Worm (Caenorhabditis elegans) whole organism, L1 larva: ENCODE data around the gene C06E1.11.
A peak's percentile ranks its signal among the peaks of the same experiment; 100 is the strongest.

Experiments used
- C04F5.9 ChIP-seq: sonication (generic microtip); optimal IDR thresholded peaks from 2 replicates; lab custom pipeline; 2016; ENCODE audit warnings: missing genetic modification characterization, missing compliant biosample characterization
- C16A3.4 ChIP-seq: fragments of 150-350 bp; optimal IDR thresholded peaks from 2 replicates; lab custom pipeline; 2014; ENCODE audit warnings: missing biosample characterization, missing genetic modification characterization
- F16B12.6 ChIP-seq: fragments of 150-350 bp; optimal IDR thresholded peaks from 2 replicates; lab custom pipeline; 2014; ENCODE audit warnings: missing biosample characterization, missing genetic modification characterization
- aha-1 ChIP-seq: fragments of 150-350 bp; optimal IDR thresholded peaks from 2 replicates; lab custom pipeline; 2014; ENCODE audit warnings: missing biosample characterization, missing genetic modification characterization
- alr-1 ChIP-seq: fragments of 200-800 bp; sonication (Bioruptor generic); optimal IDR thresholded peaks from 2 replicates; lab custom pipeline; 2018; ENCODE audit warnings: borderline replicate concordance, mild to moderate bottlenecking, missing genetic modification characterization, missing compliant biosample characterization
- aly-2 ChIP-seq: fragments of 150-350 bp; optimal IDR thresholded peaks from 2 replicates; lab custom pipeline; 2014; ENCODE audit warnings: missing biosample characterization, missing genetic modification characterization
- ceh-63 ChIP-seq: fragments of 200-800 bp; sonication (Bioruptor generic); optimal IDR thresholded peaks from 2 replicates; lab custom pipeline; 2018; ENCODE audit warnings: mild to moderate bottlenecking, missing genetic modification characterization, missing compliant biosample characterization
- ceh-8 ChIP-seq: fragments of 200-800 bp; sonication (Bioruptor generic); optimal IDR thresholded peaks from 2 replicates; lab custom pipeline; 2018; ENCODE audit warnings: mild to moderate bottlenecking, missing genetic modification characterization, moderate library complexity, missing compliant biosample characterization
- ceh-82 ChIP-seq, 3 experiments: fragments of 150-350 bp in 1 of 3; sonication (generic microtip) in 2 of 3; optimal IDR thresholded peaks; 2 replicates each; lab custom pipeline; 2014 to 2017; ENCODE audit warnings: missing biosample characterization in 3 of 3, missing genetic modification characterization in 3 of 3
- ceh-90 ChIP-seq: sonication (generic microtip); optimal IDR thresholded peaks from 2 replicates; lab custom pipeline; 2016; ENCODE audit warnings: missing genetic modification characterization, missing compliant biosample characterization
- ces-1 ChIP-seq: fragments of 150-350 bp; optimal IDR thresholded peaks from 2 replicates; lab custom pipeline; 2014; ENCODE audit warnings: missing biosample characterization, missing genetic modification reagents, missing genetic modification characterization
- dsc-1 ChIP-seq: sonication (generic microtip); optimal IDR thresholded peaks from 2 replicates; lab custom pipeline; 2016; ENCODE audit warnings: mild to moderate bottlenecking, missing genetic modification characterization, missing compliant biosample characterization
- efl-1 ChIP-seq, 4 experiments: fragments of 150-350 bp; optimal IDR thresholded peaks in 3 of 4; peaks in 1 of 4; 1 replicate in 1 of 4; 2 replicates in 3 of 4; lab custom pipeline; 2014; ENCODE audit warnings: missing biosample characterization in 2 of 4, missing genetic modification characterization in 2 of 4, missing genetic modification reagents in 2 of 4
- efl-3 ChIP-seq: fragments of 200-800 bp; sonication (Bioruptor generic); optimal IDR thresholded peaks from 2 replicates; lab custom pipeline; 2018; ENCODE audit warnings: mild to moderate bottlenecking, missing genetic modification characterization, missing compliant biosample characterization
- elt-2 ChIP-seq: sonication (generic microtip); optimal IDR thresholded peaks from 2 replicates; lab custom pipeline; 2016; ENCODE audit warnings: missing genetic modification characterization, mild to moderate bottlenecking, inconsistent platforms, missing compliant biosample characterization, missing genetic modification reagents
- ets-5 ChIP-seq: fragments of 200-800 bp; sonication (Bioruptor generic); IDR thresholded peaks from 2 replicates; pipeline ENCODE4 v1.3.6; 2022; ENCODE audit warnings: missing genetic modification characterization, missing compliant biosample characterization
- fkh-4 ChIP-seq: sonication (generic microtip); optimal IDR thresholded peaks from 2 replicates; lab custom pipeline; 2016; ENCODE audit warnings: missing compliant biosample characterization, missing genetic modification characterization, borderline replicate concordance
- fos-1 ChIP-seq: fragments of 150-350 bp; optimal IDR thresholded peaks from 2 replicates; lab custom pipeline; 2014; ENCODE audit warnings: missing biosample characterization, missing genetic modification characterization
- hlh-17 ChIP-seq: fragments of 200-800 bp; sonication (Bioruptor generic); optimal IDR thresholded peaks from 2 replicates; lab custom pipeline; 2018; ENCODE audit warnings: missing genetic modification characterization, mild to moderate bottlenecking, missing compliant biosample characterization, moderate library complexity, borderline replicate concordance
- hpl-2 ChIP-seq: fragments of 150-350 bp; optimal IDR thresholded peaks from 2 replicates; lab custom pipeline; 2014; ENCODE audit warnings: missing biosample characterization, missing genetic modification reagents, missing genetic modification characterization
- irx-1 ChIP-seq: sonication (generic microtip); optimal IDR thresholded peaks from 2 replicates; lab custom pipeline; 2016; ENCODE audit warnings: missing genetic modification characterization, missing compliant biosample characterization
- isw-1 ChIP-seq: fragments of 200-800 bp; sonication (Bioruptor generic); IDR thresholded peaks from 2 replicates; pipeline ENCODE4 v1.3.6; 2022; ENCODE audit warnings: missing genetic modification characterization, missing compliant biosample characterization
- lin-14 ChIP-seq: fragments of 200-800 bp; sonication (Bioruptor generic); optimal IDR thresholded peaks from 2 replicates; lab custom pipeline; 2018; ENCODE audit warnings: mild to moderate bottlenecking, missing genetic modification characterization, moderate library complexity, missing compliant biosample characterization
- lin-15B ChIP-seq: fragments of 150-350 bp; sonication (generic microtip); optimal IDR thresholded peaks from 3 replicates; lab custom pipeline; 2014; ENCODE audit warnings: missing biosample characterization, missing genetic modification characterization
- lin-35 ChIP-seq, 2 experiments: fragments of 150-350 bp; optimal IDR thresholded peaks; 2 replicates each; lab custom pipeline; 2014; ENCODE audit warnings: missing biosample characterization in 2 of 2, missing genetic modification characterization in 2 of 2, missing genetic modification reagents in 2 of 2
- lin-39 ChIP-seq: fragments of 150-350 bp; optimal IDR thresholded peaks from 2 replicates; lab custom pipeline; 2014; ENCODE audit warnings: missing biosample characterization, missing genetic modification reagents, missing genetic modification characterization
- lir-3 ChIP-seq: sonication (generic microtip); optimal IDR thresholded peaks from 2 replicates; lab custom pipeline; 2016; ENCODE audit warnings: mild to moderate bottlenecking, missing genetic modification characterization, moderate library complexity, missing compliant biosample characterization; ENCODE audit not compliant: poor library complexity
- mab-9 ChIP-seq: fragments of 200-800 bp; sonication (Bioruptor generic); IDR thresholded peaks from 2 replicates; pipeline ENCODE4 v1.3.6; 2022; ENCODE audit warnings: missing genetic modification reagents, missing genetic modification characterization, missing compliant biosample characterization
- mdl-1 ChIP-seq, 2 experiments: fragments of 150-350 bp; optimal IDR thresholded peaks; 2 replicates each; lab custom pipeline; 2014 to 2017; ENCODE audit warnings: missing biosample characterization in 2 of 2, missing genetic modification characterization in 2 of 2, inconsistent platforms in 1 of 2
- nhr-11 ChIP-seq: fragments of 150-350 bp; optimal IDR thresholded peaks from 2 replicates; lab custom pipeline; 2014; ENCODE audit warnings: missing biosample characterization, missing genetic modification characterization
- nhr-12 ChIP-seq: sonication (generic microtip); optimal IDR thresholded peaks from 2 replicates; lab custom pipeline; 2017; ENCODE audit warnings: missing biosample characterization, missing genetic modification characterization
- nhr-19 ChIP-seq: fragments of 200-800 bp; sonication (Bioruptor generic); conservative IDR thresholded peaks from 2 replicates; pipeline ENCODE4 v1.3.6; 2022; ENCODE audit warnings: missing genetic modification characterization, missing compliant biosample characterization
- nhr-20 ChIP-seq: sonication (generic microtip); optimal IDR thresholded peaks from 2 replicates; lab custom pipeline; 2016; ENCODE audit warnings: mild to moderate bottlenecking, missing genetic modification characterization, missing compliant biosample characterization
- nhr-47 ChIP-seq: sonication (generic microtip); optimal IDR thresholded peaks from 2 replicates; lab custom pipeline; 2016; ENCODE audit warnings: mild to moderate bottlenecking, missing genetic modification characterization, moderate library complexity, missing compliant biosample characterization
- nhr-71 ChIP-seq: sonication (generic microtip); optimal IDR thresholded peaks from 2 replicates; lab custom pipeline; 2016; ENCODE audit warnings: mild to moderate bottlenecking, missing genetic modification characterization, moderate library complexity, missing compliant biosample characterization
- nhr-77 ChIP-seq: fragments of 150-350 bp; optimal IDR thresholded peaks from 2 replicates; lab custom pipeline; 2014; ENCODE audit warnings: missing biosample characterization, missing genetic modification characterization
- nhr-85 ChIP-seq: sonication (generic microtip); peaks from one replicate; lab custom pipeline; 2016; ENCODE audit warnings: missing genetic modification characterization, inconsistent platforms, missing compliant biosample characterization
- nhr-90 ChIP-seq: sonication (generic microtip); optimal IDR thresholded peaks from 2 replicates; lab custom pipeline; 2016; ENCODE audit warnings: mild to moderate bottlenecking, missing genetic modification characterization, missing compliant biosample characterization; ENCODE audit not compliant: poor library complexity
- pqm-1 ChIP-seq: sonication (generic microtip); optimal IDR thresholded peaks from 3 replicates; lab custom pipeline; 2017; ENCODE audit warnings: missing biosample characterization, missing genetic modification characterization
- rnt-1 ChIP-seq: sonication (generic microtip); optimal IDR thresholded peaks from 2 replicates; lab custom pipeline; 2016; ENCODE audit warnings: mild to moderate bottlenecking, missing genetic modification characterization, moderate library complexity, missing compliant biosample characterization
- snu-23 ChIP-seq: sonication (generic microtip); optimal IDR thresholded peaks from 2 replicates; lab custom pipeline; 2016; ENCODE audit warnings: missing genetic modification characterization, missing compliant biosample characterization
- sox-4 ChIP-seq: sonication (generic microtip); optimal IDR thresholded peaks from 2 replicates; lab custom pipeline; 2016; ENCODE audit warnings: missing genetic modification characterization, missing compliant biosample characterization
- sptf-1 ChIP-seq: fragments of 150-350 bp; optimal IDR thresholded peaks from 2 replicates; lab custom pipeline; 2014; ENCODE audit warnings: missing biosample characterization, missing genetic modification characterization
- sup-37 ChIP-seq: fragments of 200-800 bp; sonication (Bioruptor generic); optimal IDR thresholded peaks from 2 replicates; lab custom pipeline; 2018; ENCODE audit warnings: mild to moderate bottlenecking, missing genetic modification characterization, missing compliant biosample characterization
- swsn-7 ChIP-seq: sonication (generic microtip); optimal IDR thresholded peaks from 2 replicates; lab custom pipeline; 2016; ENCODE audit warnings: missing genetic modification characterization, missing compliant biosample characterization
- tlp-1 ChIP-seq: fragments of 150-350 bp; optimal IDR thresholded peaks from 2 replicates; lab custom pipeline; 2014; ENCODE audit warnings: missing biosample characterization, missing genetic modification characterization
- unc-130 ChIP-seq: fragments of 150-350 bp; optimal IDR thresholded peaks from 2 replicates; lab custom pipeline; 2017; ENCODE audit warnings: missing biosample characterization, missing genetic modification characterization, inconsistent platforms
- unc-86 ChIP-seq: sonication (generic microtip); optimal IDR thresholded peaks from 2 replicates; lab custom pipeline; 2016; ENCODE audit warnings: missing genetic modification characterization, missing compliant biosample characterization
- unc-98 ChIP-seq: fragments of 200-800 bp; sonication (Bioruptor generic); IDR thresholded peaks from 2 replicates; pipeline ENCODE4 v1.3.6; 2022; ENCODE audit warnings: missing genetic modification characterization, missing compliant biosample characterization
- vab-15 ChIP-seq: sonication (generic microtip); optimal IDR thresholded peaks from 2 replicates; lab custom pipeline; 2017; ENCODE audit warnings: missing genotype, mild to moderate bottlenecking, missing genetic modification characterization, missing compliant biosample characterization
- zip-4 ChIP-seq: fragments of 200-800 bp; sonication (Bioruptor generic); optimal IDR thresholded peaks from 2 replicates; lab custom pipeline; 2018; ENCODE audit warnings: mild to moderate bottlenecking, missing genetic modification characterization, moderate library complexity, missing compliant biosample characterization
- ztf-4 ChIP-seq: fragments of 150-350 bp; optimal IDR thresholded peaks from 2 replicates; lab custom pipeline; 2014; ENCODE audit warnings: missing biosample characterization, missing genetic modification characterization

The C06E1.11 gene

ce11 chrIII:8653875-8654386 is 37.4 kb upstream of the C06E1.11 start, which contains the start of gene F22B7.9 (continued):
- no peak for TF ChIP-seq lin-39
- TF ChIP-seq efl-3 (GFP tag; lab: Kevin White, UChicago): no peak
- peak; percentile 26 for TF ChIP-seq lin-14
- TF ChIP-seq C04F5.9: no peak
- no peak for TF ChIP-seq unc-130 (tag; lab: Kevin White, UChicago)
- no peak for TF ChIP-seq hlh-17 (GFP tag; lab: Kevin White, UChicago)
- TF ChIP-seq nhr-77 (tag; lab: Kevin White, UChicago): peak; percentile 4
- no peak for TF ChIP-seq ces-1
- no peak for TF ChIP-seq ceh-90 (tag; lab: Kevin White, UChicago)
- no peak for TF ChIP-seq mab-9 (GFP tag; lab: Robert Waterston, UW)
- no peak for TF ChIP-seq vab-15 (tag; lab: Kevin White, UChicago)
- TF ChIP-seq C16A3.4 (tag; lab: Kevin White, UChicago): peak; percentile 10
- no peak for TF ChIP-seq sup-37 (GFP tag; lab: Kevin White, UChicago)
- no peak for TF ChIP-seq F16B12.6 (tag; lab: Kevin White, UChicago)
- no peak for TF ChIP-seq isw-1 (GFP tag; lab: Robert Waterston, UW)
- TF ChIP-seq pqm-1: no peak
- TF ChIP-seq nhr-20 (tag; lab: Kevin White, UChicago): peak; percentile 71
- no peak for TF ChIP-seq ceh-63 (GFP tag; lab: Kevin White, UChicago)
- TF ChIP-seq tlp-1: no peak
- no peak for TF ChIP-seq zip-4 (GFP tag; lab: Kevin White, UChicago)
- TF ChIP-seq efl-1 (optimal IDR thresholded peaks at IDR 0.05; lab: Kevin White, UChicago): no peak
- TF ChIP-seq efl-1 (GFP tag; optimal IDR thresholded peaks at IDR 0.05 in 1 of 2; lab: Kevin White, UChicago): peak in 1 of 2 experiments; percentile 16
- no peak for TF ChIP-seq unc-98 (GFP tag; lab: Robert Waterston, UW)
- TF ChIP-seq fos-1: no peak
- no peak for TF ChIP-seq hpl-2 (GFP tag; lab: Kevin White, UChicago)
- no peak for TF ChIP-seq sox-4 (tag; lab: Kevin White, UChicago)
- no peak for TF ChIP-seq ztf-4
- no peak for TF ChIP-seq sptf-1 (tag; lab: Kevin White, UChicago)
- TF ChIP-seq swsn-7 (tag; lab: Kevin White, UChicago): no peak
- TF ChIP-seq lin-35 (GFP tag; optimal IDR thresholded peaks at IDR 0.05; lab: Kevin White, UChicago): peak in 1 of 2 experiments; percentile 34
- peak in 1 of 2 experiments; percentile 53 for TF ChIP-seq mdl-1 (tag; optimal IDR thresholded peaks at IDR 0.05; lab: Kevin White, UChicago)
- TF ChIP-seq ceh-82 (tag; optimal IDR thresholded peaks at IDR 0.05; lab: Kevin White, UChicago): no peak
- no peak for TF ChIP-seq lir-3 (tag; lab: Kevin White, UChicago)
- TF ChIP-seq nhr-85 (tag; lab: Kevin White, UChicago): peak; percentile 81
- peak; percentile 35 for TF ChIP-seq snu-23
- TF ChIP-seq nhr-90: peak; percentile 20
- TF ChIP-seq alr-1: no peak
- peak; percentile 30 for TF ChIP-seq nhr-47 (tag; lab: Kevin White, UChicago)
- peak; percentile 54 for TF ChIP-seq nhr-71 (tag; lab: Kevin White, UChicago)
- TF ChIP-seq lin-15B (tag; lab: Kevin White, UChicago): no peak
- TF ChIP-seq unc-86 (tag; lab: Kevin White, UChicago): no peak
- no peak for TF ChIP-seq ceh-8
- TF ChIP-seq irx-1: no peak
- TF ChIP-seq fkh-4: no peak
- no peak for TF ChIP-seq dsc-1 (tag; lab: Kevin White, UChicago)
- no peak for TF ChIP-seq aha-1
- peak; percentile 42 for TF ChIP-seq nhr-19 (GFP tag; lab: Robert Waterston, UW)
- TF ChIP-seq aly-2 (tag; lab: Kevin White, UChicago): no peak
- TF ChIP-seq rnt-1: peak; percentile 11
- no peak for TF ChIP-seq ets-5
- no peak for TF ChIP-seq nhr-11 (tag; lab: Kevin White, UChicago)
- no peak for TF ChIP-seq nhr-12
- TF ChIP-seq elt-2 (tag; lab: Kevin White, UChicago): peak; percentile 54
